Fruit fly (Drosophila melanogaster) whole organism, embryonic: ENCODE results near the gene H2.0.

ENCODE experiments used
- Bgb ChIP-seq: fragments of 200-800 bp; sonication (Bioruptor generic); IDR thresholded peaks from 2 replicates; pipeline ENCODE4 v1.3.6; 2022; ENCODE audit warnings: missing biosample characterization, missing genetic modification characterization; ENCODE audit not compliant: partially characterized antibody
- Bteb2 ChIP-seq: fragments of 200-800 bp; sonication (Bioruptor generic); optimal IDR thresholded peaks from 2 replicates; lab custom pipeline; 2016; ENCODE audit warnings: missing biosample characterization, missing genetic modification characterization
- CG12391 ChIP-seq: fragments of 200-800 bp; sonication (Bioruptor generic); optimal IDR thresholded peaks from 3 replicates; lab custom pipeline; 2018; ENCODE audit warnings: missing biosample characterization, mild to moderate bottlenecking, missing genetic modification characterization, moderate library complexity
- CG12942 ChIP-seq: fragments of 200-800 bp; sonication (Bioruptor generic); optimal IDR thresholded peaks from 3 replicates; lab custom pipeline; 2016; ENCODE audit warnings: missing biosample characterization, missing genetic modification characterization
- CG13287 ChIP-seq: fragments of 200-800 bp; sonication (Bioruptor generic); IDR thresholded peaks from 2 replicates; pipeline ENCODE4 v1.3.6; 2022; ENCODE audit warnings: missing biosample characterization, missing genetic modification characterization; ENCODE audit not compliant: partially characterized antibody
- CG14014 ChIP-seq: fragments of 200-800 bp; sonication (Bioruptor generic); IDR thresholded peaks from 2 replicates; pipeline ENCODE4 v1.3.6; 2022; ENCODE audit warnings: missing biosample characterization, missing genetic modification characterization
- CG14710 ChIP-seq: fragments of 200-800 bp; sonication (Bioruptor generic); optimal IDR thresholded peaks from 3 replicates; lab custom pipeline; 2019; ENCODE audit warnings: missing biosample characterization, mild to moderate bottlenecking, missing genetic modification characterization, moderate library complexity
- CG15514 ChIP-seq: fragments of 200-800 bp; sonication (Bioruptor generic); optimal IDR thresholded peaks from 3 replicates; lab custom pipeline; 2017; ENCODE audit warnings: missing biosample characterization, missing genetic modification characterization, mild to moderate bottlenecking, moderate library complexity, missing genetic modification reagents
- CG16813 ChIP-seq: fragments of 200-800 bp; sonication (Bioruptor generic); IDR thresholded peaks from 3 replicates; pipeline ENCODE4 v1.3.6; 2022; ENCODE audit warnings: missing biosample characterization, missing genetic modification characterization; ENCODE audit not compliant: partially characterized antibody
- CG33213 ChIP-seq: fragments of 200-800 bp; sonication (Bioruptor generic); optimal IDR thresholded peaks from 3 replicates; lab custom pipeline; 2016; ENCODE audit warnings: missing biosample characterization, missing genetic modification characterization
- CG4282 ChIP-seq: fragments of 200-800 bp; sonication (Bioruptor generic); optimal IDR thresholded peaks from 2 replicates; lab custom pipeline; 2016; ENCODE audit warnings: missing biosample characterization, missing genetic modification characterization
- CG5245 ChIP-seq: fragments of 200-800 bp; sonication (Bioruptor generic); optimal IDR thresholded peaks from 3 replicates; lab custom pipeline; 2016; ENCODE audit warnings: missing biosample characterization, missing genetic modification characterization
- CG7786 ChIP-seq: fragments of 200-800 bp; sonication (Bioruptor generic); optimal IDR thresholded peaks from 2 replicates; lab custom pipeline; 2016; ENCODE audit warnings: missing biosample characterization, missing genetic modification characterization
- CG8924 ChIP-seq: fragments of 200-800 bp; optimal IDR thresholded peaks from 3 replicates; lab custom pipeline; 2019; ENCODE audit warnings: missing biosample characterization, mild to moderate bottlenecking, missing genetic modification characterization, moderate library complexity
- CG9609 ChIP-seq: fragments of 200-800 bp; sonication (Bioruptor generic); optimal IDR thresholded peaks from 3 replicates; lab custom pipeline; 2016; ENCODE audit warnings: missing biosample characterization, missing genetic modification characterization
- CHES-1-like ChIP-seq: fragments of 200-800 bp; sonication (Bioruptor generic); optimal IDR thresholded peaks from 2 replicates; lab custom pipeline; 2016; ENCODE audit warnings: missing biosample characterization, missing genetic modification characterization
- Camta ChIP-seq: fragments of 200-800 bp; sonication (Bioruptor generic); optimal IDR thresholded peaks from 2 replicates; lab custom pipeline; 2016; ENCODE audit warnings: missing biosample characterization, missing genetic modification characterization
- CkIIα-i1 ChIP-seq: fragments of 200-800 bp; sonication (Bioruptor generic); IDR thresholded peaks from 2 replicates; pipeline ENCODE4 v1.3.6; 2022; ENCODE audit warnings: missing biosample characterization, missing genetic modification characterization
- CoRest ChIP-seq: fragments of 200-800 bp; sonication (Bioruptor generic); optimal IDR thresholded peaks from 3 replicates; lab custom pipeline; 2018; ENCODE audit warnings: missing biosample characterization, mild to moderate bottlenecking, missing genetic modification characterization, moderate library complexity
- Ets97D ChIP-seq: fragments of 200-800 bp; sonication (Bioruptor generic); optimal IDR thresholded peaks from 3 replicates; lab custom pipeline; 2016; ENCODE audit warnings: missing biosample characterization, missing genetic modification characterization
- Fer2 ChIP-seq: fragments of 200-800 bp; sonication (Bioruptor generic); optimal IDR thresholded peaks from 2 replicates; lab custom pipeline; 2018; ENCODE audit warnings: missing biosample characterization, mild to moderate bottlenecking, missing genetic modification characterization, moderate library complexity
- HLH54F ChIP-seq: fragments of 200-800 bp; sonication (Bioruptor generic); optimal IDR thresholded peaks from 3 replicates; lab custom pipeline; 2016; ENCODE audit warnings: missing biosample characterization, missing genetic modification characterization
- MTF-1 ChIP-seq: fragments of 200-800 bp; sonication (Bioruptor generic); optimal IDR thresholded peaks from 2 replicates; lab custom pipeline; 2018; ENCODE audit warnings: missing biosample characterization, mild to moderate bottlenecking, missing genetic modification characterization, borderline replicate concordance
- Med ChIP-seq: fragments of 200-800 bp; sonication (Bioruptor generic); peaks from one replicate; lab custom pipeline; 2016; ENCODE audit warnings: missing biosample characterization, missing genetic modification characterization, mild to moderate bottlenecking, inconsistent platforms, moderate library complexity
- NK7.1 ChIP-seq: fragments of 200-800 bp; sonication (Bioruptor generic); optimal IDR thresholded peaks from 3 replicates; lab custom pipeline; 2016; ENCODE audit warnings: missing biosample characterization, missing genetic modification characterization
- NfI ChIP-seq: fragments of 200-800 bp; sonication (Bioruptor generic); optimal IDR thresholded peaks from 3 replicates; lab custom pipeline; 2018; ENCODE audit warnings: missing biosample characterization, mild to moderate bottlenecking, missing genetic modification characterization, moderate library complexity
- Oli ChIP-seq: fragments of 200-800 bp; sonication (Bioruptor generic); optimal IDR thresholded peaks from 2 replicates; lab custom pipeline; 2018; ENCODE audit warnings: missing biosample characterization, mild to moderate bottlenecking, missing genetic modification characterization, moderate library complexity
- Side ChIP-seq: fragments of 200-800 bp; sonication (Bioruptor generic); optimal IDR thresholded peaks from 2 replicates; lab custom pipeline; 2016; ENCODE audit warnings: missing biosample characterization, missing genetic modification characterization
- Stat92E ChIP-seq, 3 experiments: fragments of >200 bp in 2 of 3; fragments of 200-800 bp in 1 of 3; sonication (Bioruptor generic) in 1 of 3; optimal IDR thresholded peaks; 2 replicates each; lab custom pipeline; 2017 to 2019; ENCODE audit warnings: missing biosample characterization in 3 of 3, missing genetic modification characterization in 3 of 3, mild to moderate bottlenecking in 1 of 3, moderate library complexity in 1 of 3
- ase ChIP-seq: fragments of 200-800 bp; sonication (Bioruptor generic); IDR thresholded peaks from 3 replicates; pipeline ENCODE4 v1.3.6; 2022; ENCODE audit warnings: missing biosample characterization, missing genetic modification characterization
- az2 ChIP-seq: fragments of 200-800 bp; sonication (Bioruptor generic); optimal IDR thresholded peaks from 3 replicates; lab custom pipeline; 2016; ENCODE audit warnings: missing biosample characterization, missing genetic modification characterization
- bbx ChIP-seq: fragments of 200-800 bp; sonication (Bioruptor generic); IDR thresholded peaks from 2 replicates; pipeline ENCODE4 v1.3.6; 2022; ENCODE audit warnings: missing biosample characterization, missing genetic modification characterization; ENCODE audit not compliant: partially characterized antibody
- chn ChIP-seq: fragments of 200-800 bp; sonication (Bioruptor generic); optimal IDR thresholded peaks from 2 replicates; lab custom pipeline; 2016; ENCODE audit warnings: missing biosample characterization, missing genetic modification characterization
- dan ChIP-seq: fragments of 200-800 bp; sonication (Bioruptor generic); IDR thresholded peaks from 2 replicates; pipeline ENCODE4 v1.3.6; 2022; ENCODE audit warnings: missing biosample characterization, missing genetic modification characterization
- dm ChIP-seq: fragments of 200-800 bp; sonication (Bioruptor generic); optimal IDR thresholded peaks from 3 replicates; lab custom pipeline; 2016; ENCODE audit warnings: missing biosample characterization, missing genetic modification characterization
- dmrt11E ChIP-seq: fragments of 200-800 bp; sonication (Bioruptor generic); optimal IDR thresholded peaks from 3 replicates; lab custom pipeline; 2018; ENCODE audit warnings: missing biosample characterization, mild to moderate bottlenecking, missing genetic modification characterization, moderate library complexity
- ewg ChIP-seq: fragments of 200-800 bp; sonication (Bioruptor generic); optimal IDR thresholded peaks from 3 replicates; lab custom pipeline; 2017; ENCODE audit warnings: mild to moderate bottlenecking, missing biosample characterization, missing genetic modification reagents, missing genetic modification characterization
- lilli ChIP-seq: fragments of 200-800 bp; sonication (Bioruptor generic); optimal IDR thresholded peaks from 3 replicates; lab custom pipeline; 2016; ENCODE audit warnings: missing biosample characterization, missing genetic modification characterization
- lmd ChIP-seq: fragments of 200-800 bp; sonication (Bioruptor generic); IDR thresholded peaks from 2 replicates; pipeline ENCODE4 v1.3.6; 2022; ENCODE audit warnings: missing biosample characterization, missing genetic modification characterization
- mam ChIP-seq: fragments of 200-800 bp; sonication (Bioruptor generic); optimal IDR thresholded peaks from 3 replicates; lab custom pipeline; 2016; ENCODE audit warnings: missing biosample characterization, missing genetic modification characterization
- pho ChIP-seq: fragments of 200-800 bp; sonication (Bioruptor generic); optimal IDR thresholded peaks from 2 replicates; lab custom pipeline; 2016; ENCODE audit warnings: missing biosample characterization, missing genetic modification characterization
- pum ChIP-seq: fragments of 200-800 bp; sonication (Bioruptor generic); optimal IDR thresholded peaks from 2 replicates; lab custom pipeline; 2016; ENCODE audit warnings: missing biosample characterization, missing genetic modification characterization
- ro ChIP-seq: fragments of 200-800 bp; sonication (Bioruptor generic); IDR thresholded peaks from 2 replicates; pipeline ENCODE4 v1.3.6; 2022; ENCODE audit warnings: missing biosample characterization, missing genetic modification characterization
- sna ChIP-seq: fragments of 200-800 bp; sonication (Bioruptor generic); IDR thresholded peaks from 2 replicates; pipeline ENCODE4 v1.3.6; 2022; ENCODE audit warnings: missing biosample characterization, missing genetic modification characterization; ENCODE audit not compliant: partially characterized antibody
- so ChIP-seq: fragments of 200-800 bp; sonication (Bioruptor generic); IDR thresholded peaks from 3 replicates; pipeline ENCODE4 v1.3.6; 2022; ENCODE audit warnings: missing biosample characterization, missing genetic modification characterization
- sob ChIP-seq: fragments of 200-800 bp; sonication (Bioruptor generic); IDR thresholded peaks from 2 replicates; pipeline ENCODE4 v1.3.6; 2022; ENCODE audit warnings: missing biosample characterization, missing genetic modification characterization
- stc ChIP-seq: fragments of 200-800 bp; sonication (Bioruptor generic); IDR thresholded peaks from 2 replicates; pipeline ENCODE4 v1.3.6; 2022; ENCODE audit warnings: missing biosample characterization, missing genetic modification characterization
- tll ChIP-seq, 2 experiments: fragments of 200-800 bp in 1 of 2; fragments of >200 bp in 1 of 2; sonication (Bioruptor generic) in 1 of 2; optimal IDR thresholded peaks; 2 replicates each; lab custom pipeline; 2017 to 2019; ENCODE audit warnings: missing biosample characterization in 2 of 2, missing genetic modification characterization in 2 of 2, mild to moderate bottlenecking in 1 of 2, moderate library complexity in 1 of 2
- tna ChIP-seq: fragments of 200-800 bp; sonication (Bioruptor generic); IDR thresholded peaks from 2 replicates; pipeline ENCODE4 v1.3.6; 2022; ENCODE audit warnings: missing biosample characterization, missing genetic modification characterization; ENCODE audit not compliant: partially characterized antibody
- trh ChIP-seq: fragments of 200-800 bp; sonication (Bioruptor generic); optimal IDR thresholded peaks from 2 replicates; lab custom pipeline; 2016; ENCODE audit warnings: missing biosample characterization, missing genetic modification characterization

The H2.0 gene

dm6 chr2L:6037830-6038229 lies 18.6 kb upstream of the H2.0 start, which contains the start of the genes CG9117 and CG31643 (continued):
- TF ChIP-seq MTF-1 (no peak), bbx (no peak), Bteb2 (peak; percentile 73), NK7.1 (GFP tag; lab: Kevin White, UChicago) (no peak), sob (GFP tag; lab: Robert Waterston, UW) (peak; percentile 58; the same call in 1 of the 2 replicates), dmrt11E (tag; lab: Kevin White, UChicago) (peak; percentile 48), Oli (peak; percentile 2), chn (peak; percentile 42), ewg (GFP tag; lab: Kevin White, UChicago) (peak; percentile 28), Side (GFP tag; lab: Kevin White, UChicago) (peak; percentile 71), CG9609 (peak; percentile 65), sna (no peak), CG8924 (tag; lab: Kevin White, UChicago) (peak; percentile 53), Stat92E (GFP tag; optimal IDR thresholded peaks at IDR 0.05; lab: Kevin White, UChicago) (no peak), CG12942 (GFP tag; lab: Kevin White, UChicago) (peak; percentile 57), mam (GFP tag; lab: Kevin White, UChicago) (peak; percentile 78), Camta (GFP tag; lab: Kevin White, UChicago) (peak; percentile 62), CG4282 (GFP tag; lab: Kevin White, UChicago) (no peak), Med (peak; percentile 91), CG5245 (peak; percentile 13), NfI (GFP tag; lab: Kevin White, UChicago) (peak; percentile 63), CG14710 (tag; lab: Kevin White, UChicago) (peak; percentile 88), CG13287 (GFP tag; lab: Robert Waterston, UW) (peak; percentile 62), CG33213 (GFP tag; lab: Kevin White, UChicago) (peak; percentile 47), lilli (peak; percentile 82), CkIIα-i1 (no peak), pum (GFP tag; lab: Kevin White, UChicago) (peak; percentile 13), so (no peak), CG12391 (peak; percentile 76), CG16813 (GFP tag; lab: Robert Waterston, UW) (no peak), tna (GFP tag; lab: Robert Waterston, UW) (no peak), az2 (GFP tag; lab: Kevin White, UChicago) (peak; percentile 57), stc (GFP tag; lab: Robert Waterston, UW) (peak; percentile 21; the same call in 1 of the 2 replicates), dan (no peak), trh (GFP tag; lab: Kevin White, UChicago) (peak; percentile 17), ase (0 out of 3 replicates have a peak, but pooled peaks have one; percentile 47), CHES-1-like (peak; percentile 70), CG14014 (GFP tag; lab: Robert Waterston, UW) (no peak), ro (no peak), Bgb (GFP tag; lab: Robert Waterston, UW) (no peak), Ets97D (GFP tag; lab: Kevin White, UChicago) (peak; percentile 61), CoRest (tag; lab: Kevin White, UChicago) (peak; percentile 42), lmd (GFP tag; lab: Robert Waterston, UW) (peak; percentile 25; the same call in 1 of the 2 replicates), CG7786 (peak; percentile 55), HLH54F (GFP tag; lab: Kevin White, UChicago) (peak; percentile 47), dm (GFP tag; lab: Kevin White, UChicago) (peak; percentile 71), tll (GFP tag; optimal IDR thresholded peaks at IDR 0.05; lab: Kevin White, UChicago) (peak in 1 of 2 experiments; percentile 76), pho (GFP tag; lab: Kevin White, UChicago) (peak; percentile 47), Fer2 (peak; percentile 28), CG15514 (GFP tag; lab: Kevin White, UChicago) (peak; percentile 74)
